Fruit fly (Drosophila melanogaster): ENCODE measurements around the gene odd.

Gene odd

DNA sequence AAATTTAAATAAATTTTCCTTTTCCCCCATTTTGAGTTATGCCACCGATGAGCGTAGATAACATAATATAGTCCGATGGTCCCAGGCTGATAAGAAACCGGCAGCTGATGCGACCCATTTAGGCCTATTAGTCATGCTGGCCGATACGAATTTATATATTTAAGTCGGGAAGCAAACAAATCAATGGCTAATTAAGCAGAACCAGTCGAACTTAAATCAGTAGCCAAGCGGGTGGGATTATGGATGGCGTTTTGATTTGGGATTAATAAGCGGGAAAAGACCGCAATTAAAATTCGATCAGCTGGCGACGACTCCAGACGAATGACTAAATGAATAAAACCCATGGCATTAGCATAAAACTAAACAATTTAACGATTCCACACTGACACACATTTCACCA lies 49.6 kb downstream of the odd start:
- TF ChIP-seq CG12768 (GFP tag; optimal IDR thresholded peaks at IDR 0.05), result no peak
- TF ChIP-seq CG33017 (tag; optimal IDR thresholded peaks at IDR 0.05), result no peak
- no peak for TF ChIP-seq ovo (GFP tag; optimal IDR thresholded peaks at IDR 0.05)

DNA sequence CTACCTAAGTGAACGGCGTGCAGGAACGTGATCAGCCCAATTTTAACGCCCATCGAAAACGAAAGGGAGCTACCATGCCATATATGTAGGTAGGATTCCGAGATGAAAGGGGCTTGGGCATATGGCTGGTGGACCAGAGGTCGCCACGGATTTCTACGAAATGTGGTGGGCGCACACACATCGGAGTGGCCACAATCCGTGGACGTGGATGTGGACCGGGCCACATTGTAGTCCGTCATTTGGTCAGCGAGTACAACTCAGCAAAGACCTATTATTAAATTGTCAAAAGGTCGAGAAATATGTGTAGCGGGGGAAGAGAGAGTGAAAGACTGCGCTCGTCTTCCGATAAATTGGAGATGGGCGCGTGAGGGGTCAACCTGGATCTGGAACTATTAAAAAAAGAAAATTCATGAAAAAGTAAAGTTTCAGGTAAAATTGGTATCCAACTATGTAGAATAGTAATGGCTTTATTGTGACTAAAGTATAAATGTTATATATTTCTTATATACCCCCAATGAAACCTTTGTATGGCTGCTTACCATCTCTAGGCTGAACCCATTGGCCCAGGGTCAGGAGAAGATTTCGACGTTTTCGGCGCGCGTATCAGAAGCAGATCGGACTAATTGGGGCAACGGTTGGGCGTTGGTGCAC lies 51.0 kb downstream of the odd start:
- no peak for TF ChIP-seq CG7101 (tag; optimal IDR thresholded peaks at IDR 0.05)
- no peak for TF ChIP-seq CG14711 (tag; optimal IDR thresholded peaks at IDR 0.05)

All from whole organism, adult.